Worm (Caenorhabditis elegans): ENCODE data around the gene Y55F3BR.1.

- TF ChIP-seq cog-1 (tag; optimal IDR thresholded peaks at IDR 0.05) (no peak), flt-1 (GFP tag; IDR thresholded peaks at IDR 0.05) (no peak), tab-1 (GFP tag; IDR thresholded peaks at IDR 0.05) (no peak), med-1 (GFP tag; optimal IDR thresholded peaks at IDR 0.05; ENCODE audit: insufficient read depth) (no peak), ztf-23 (GFP tag; IDR thresholded peaks at IDR 0.05) (no peak), klf-2 (GFP tag; conservative IDR thresholded peaks at IDR 0.05) (no peak), ztf-29 (GFP tag; IDR thresholded peaks at IDR 0.05) (no peak), T22C8.4 (GFP tag; IDR thresholded peaks at IDR 0.05) (no peak), ref-1 (GFP tag; conservative IDR thresholded peaks at IDR 0.05) (no peak)
Measured at ce11 chrIV:826145-826544, 48.4 kb upstream of the Y55F3BR.1 start.
